Fruit fly (Drosophila melanogaster) whole organism, embryonic: ENCODE results near the gene CG14423.

ENCODE experiments used
- Ada2b ChIP-seq: fragments of 200-800 bp; sonication (Bioruptor generic); IDR thresholded peaks from 2 replicates; pipeline ENCODE4 v1.3.6; 2022; ENCODE audit warnings: missing biosample characterization, missing genetic modification characterization
- CG11456 ChIP-seq: fragments of 200-800 bp; sonication (Bioruptor generic); IDR thresholded peaks from 3 replicates; pipeline ENCODE4 v1.3.6; 2022; ENCODE audit warnings: missing biosample characterization, missing genetic modification characterization
- CG1233 ChIP-seq: fragments of 200-800 bp; sonication (Bioruptor generic); optimal IDR thresholded peaks from 4 replicates; lab custom pipeline; 2018; ENCODE audit warnings: missing biosample characterization, mild to moderate bottlenecking, missing genetic modification characterization
- CG14441 ChIP-seq: fragments of 200-800 bp; sonication (Bioruptor generic); IDR thresholded peaks from 2 replicates; pipeline ENCODE4 v1.3.6; 2022; ENCODE audit warnings: missing biosample characterization, missing genetic modification characterization
- CG16863 ChIP-seq: fragments of 200-800 bp; sonication (Bioruptor generic); optimal IDR thresholded peaks from 3 replicates; lab custom pipeline; 2016; ENCODE audit warnings: missing biosample characterization, missing genetic modification characterization
- CG8944 ChIP-seq: fragments of 200-800 bp; sonication (Bioruptor generic); optimal IDR thresholded peaks from 3 replicates; lab custom pipeline; 2016; ENCODE audit warnings: missing biosample characterization, missing genetic modification characterization
- CTCF ChIP-seq: fragments of 200-800 bp; sonication (Bioruptor generic); optimal IDR thresholded peaks from 2 replicates; lab custom pipeline; 2017; ENCODE audit warnings: missing biosample characterization, mild to moderate bottlenecking, missing genetic modification characterization, moderate library complexity
- Kr ChIP-seq: fragments of 200-800 bp; sonication (Bioruptor generic); optimal IDR thresholded peaks from 2 replicates; lab custom pipeline; 2017; ENCODE audit warnings: missing biosample characterization, mild to moderate bottlenecking, missing genetic modification characterization
- gro ChIP-seq: fragments of 200-800 bp; sonication (Bioruptor generic); optimal IDR thresholded peaks from 2 replicates; lab custom pipeline; 2016; ENCODE audit warnings: missing biosample characterization, missing genetic modification characterization
- jigr1 ChIP-seq: fragments of 200-800 bp; sonication (Bioruptor generic); IDR thresholded peaks from 3 replicates; pipeline ENCODE4 v1.3.6; 2022; ENCODE audit warnings: missing biosample characterization, missing genetic modification characterization
- maf-S ChIP-seq: fragments of 200-800 bp; sonication (Bioruptor generic); optimal IDR thresholded peaks from 2 replicates; lab custom pipeline; 2016; ENCODE audit warnings: missing biosample characterization, missing genetic modification characterization
- pan ChIP-seq, 4 experiments: fragments of >200 bp in 3 of 4; fragments of 200-800 bp in 1 of 4; sonication (Bioruptor generic) in 1 of 4; optimal IDR thresholded peaks in 3 of 4; IDR thresholded peaks in 1 of 4; 2 replicates each; pipeline versions ENCODE4 v1.3.6 to Lab custom; 2017 to 2022; ENCODE audit warnings: missing biosample characterization in 2 of 4, missing genetic modification characterization in 2 of 4, mixed read lengths in 1 of 4

DNA sequence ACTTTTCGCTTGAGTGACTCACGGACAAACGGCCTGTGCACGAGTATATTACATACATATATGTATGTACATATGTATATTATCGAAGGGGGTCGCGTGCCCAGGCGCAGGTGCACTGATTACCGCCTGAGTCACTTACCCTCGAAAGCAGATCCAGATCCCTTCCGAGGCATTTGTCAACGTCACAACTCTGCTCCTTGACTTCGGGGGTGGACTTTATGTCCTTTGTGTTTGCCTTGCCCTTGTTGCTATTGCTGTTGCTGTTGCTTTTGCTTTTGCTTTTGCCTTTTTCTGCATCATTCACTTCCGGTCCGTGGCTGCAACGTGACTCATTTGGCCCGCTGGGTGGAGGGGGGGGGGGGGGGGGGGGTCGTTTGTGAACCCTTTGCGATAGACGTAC lies 42.1 kb downstream of the CG14423 start:
- no peak for TF ChIP-seq pan (optimal IDR thresholded peaks at IDR 0.05; lab: Kevin White, UChicago)
- no peak for TF ChIP-seq pan (GFP tag; optimal IDR thresholded peaks at IDR 0.05 in 1 of 2, IDR thresholded peaks at IDR 0.05 in 1 of 2)
- TF ChIP-seq CG8944 (GFP tag; lab: Kevin White, UChicago): no peak
- no peak for TF ChIP-seq gro (GFP tag; lab: Kevin White, UChicago)
- no peak for TF ChIP-seq CG11456 (GFP tag; lab: Robert Waterston, UW)
- no peak for TF ChIP-seq jigr1
- TF ChIP-seq CG16863: no peak
- TF ChIP-seq CG1233: no peak
- TF ChIP-seq Kr (GFP tag; lab: Kevin White, UChicago): peak; percentile 52
- no peak for TF ChIP-seq CTCF (GFP tag; lab: Kevin White, UChicago)
- TF ChIP-seq maf-S (GFP tag; lab: Kevin White, UChicago): no peak
- no peak for TF ChIP-seq CG14441
- TF ChIP-seq Ada2b: no peak
